Fruit fly (Drosophila melanogaster) whole organism, embryonic: Measurements from ENCODE around the gene sima.

Experiments
- Bgb ChIP-seq: fragments of 200-800 bp; sonication (Bioruptor generic); IDR thresholded peaks from 2 replicates; pipeline ENCODE4 v1.3.6; 2022; ENCODE audit warnings: missing biosample characterization, missing genetic modification characterization; ENCODE audit not compliant: partially characterized antibody
- CG10366 ChIP-seq: fragments of 200-800 bp; sonication (Bioruptor generic); IDR thresholded peaks from 2 replicates; pipeline ENCODE4 v1.3.6; 2022; ENCODE audit warnings: missing biosample characterization, missing genetic modification characterization
- CG11247 ChIP-seq: fragments of 200-800 bp; sonication (Bioruptor generic); IDR thresholded peaks from 2 replicates; pipeline ENCODE4 v1.3.6; 2022; ENCODE audit warnings: missing biosample characterization, missing genetic modification characterization
- CG11723 ChIP-seq: fragments of 200-800 bp; sonication (Bioruptor generic); optimal IDR thresholded peaks from 2 replicates; lab custom pipeline; 2017; ENCODE audit warnings: missing biosample characterization, mild to moderate bottlenecking, missing genetic modification characterization
- CG12236 ChIP-seq: fragments of 200-800 bp; sonication (Bioruptor generic); optimal IDR thresholded peaks from 2 replicates; lab custom pipeline; 2016; ENCODE audit warnings: missing biosample characterization, missing genetic modification characterization
- CG1529 ChIP-seq: fragments of 200-800 bp; sonication (Bioruptor generic); optimal IDR thresholded peaks from 3 replicates; lab custom pipeline; 2018; ENCODE audit warnings: missing biosample characterization, missing genetic modification characterization
- CG17912 ChIP-seq: fragments of 200-800 bp; sonication (Bioruptor generic); optimal IDR thresholded peaks from 2 replicates; lab custom pipeline; 2018; ENCODE audit warnings: missing biosample characterization, mild to moderate bottlenecking, missing genetic modification characterization
- CG18262 ChIP-seq: fragments of 200-800 bp; optimal IDR thresholded peaks from 3 replicates; lab custom pipeline; 2019; ENCODE audit warnings: missing biosample characterization, mild to moderate bottlenecking, missing genetic modification characterization, moderate library complexity
- CG18599 ChIP-seq: fragments of 200-800 bp; sonication (Bioruptor generic); optimal IDR thresholded peaks from 3 replicates; lab custom pipeline; 2017; ENCODE audit warnings: missing biosample characterization, missing genetic modification characterization, mild to moderate bottlenecking, moderate library complexity, missing genetic modification reagents
- CG2678 ChIP-seq: fragments of 200-800 bp; sonication (Bioruptor generic); optimal IDR thresholded peaks from 3 replicates; lab custom pipeline; 2019; ENCODE audit warnings: missing biosample characterization, mild to moderate bottlenecking, missing genetic modification characterization, moderate library complexity
- CG2712 ChIP-seq: fragments of 200-800 bp; optimal IDR thresholded peaks from 3 replicates; lab custom pipeline; 2019; ENCODE audit warnings: missing biosample characterization, mild to moderate bottlenecking, missing genetic modification characterization, moderate library complexity
- CG32767 ChIP-seq: fragments of 200-800 bp; sonication (Bioruptor generic); IDR thresholded peaks from 2 replicates; pipeline ENCODE4 v1.3.6; 2022; ENCODE audit warnings: missing biosample characterization, missing genetic modification characterization
- CG4730 ChIP-seq: fragments of 200-800 bp; sonication (Bioruptor generic); IDR thresholded peaks from 2 replicates; pipeline ENCODE4 v1.3.6; 2022; ENCODE audit warnings: missing biosample characterization, missing genetic modification characterization
- CG5180 ChIP-seq: fragments of 200-800 bp; sonication (Bioruptor generic); optimal IDR thresholded peaks from 3 replicates; lab custom pipeline; 2017; ENCODE audit warnings: missing biosample characterization, missing genetic modification characterization, mild to moderate bottlenecking, moderate library complexity, missing genetic modification reagents
- CG6791 ChIP-seq: fragments of 200-800 bp; sonication (Bioruptor generic); IDR thresholded peaks from 3 replicates; pipeline ENCODE4 v1.3.6; 2022; ENCODE audit warnings: missing biosample characterization, missing genetic modification characterization; ENCODE audit not compliant: partially characterized antibody
- CG9437 ChIP-seq: fragments of 200-800 bp; sonication (Bioruptor generic); optimal IDR thresholded peaks from 2 replicates; lab custom pipeline; 2018; ENCODE audit warnings: missing biosample characterization, mild to moderate bottlenecking, missing genetic modification characterization
- Dad ChIP-seq: fragments of 200-800 bp; sonication (Bioruptor generic); optimal IDR thresholded peaks from 3 replicates; lab custom pipeline; 2016; ENCODE audit warnings: missing biosample characterization, missing genetic modification characterization
- HLH3B ChIP-seq: fragments of 200-800 bp; sonication (Bioruptor generic); IDR thresholded peaks from 2 replicates; pipeline ENCODE4 v1.3.6; 2022; ENCODE audit warnings: missing biosample characterization, missing genetic modification characterization
- Med ChIP-seq: fragments of 200-800 bp; sonication (Bioruptor generic); peaks from one replicate; lab custom pipeline; 2016; ENCODE audit warnings: missing biosample characterization, missing genetic modification characterization, mild to moderate bottlenecking, inconsistent platforms, moderate library complexity
- Myb ChIP-seq: fragments of 200-800 bp; sonication (Bioruptor generic); optimal IDR thresholded peaks from 2 replicates; lab custom pipeline; 2016; ENCODE audit warnings: missing biosample characterization, missing genetic modification characterization
- NK7.1 ChIP-seq: fragments of 200-800 bp; sonication (Bioruptor generic); optimal IDR thresholded peaks from 3 replicates; lab custom pipeline; 2016; ENCODE audit warnings: missing biosample characterization, missing genetic modification characterization
- Nf-YC ChIP-seq: fragments of 200-800 bp; optimal IDR thresholded peaks from 3 replicates; lab custom pipeline; 2019; ENCODE audit warnings: missing biosample characterization, mild to moderate bottlenecking, missing genetic modification characterization, moderate library complexity
- Opbp ChIP-seq: fragments of 200-800 bp; sonication (Bioruptor generic); IDR thresholded peaks from 3 replicates; pipeline ENCODE4 v1.3.6; 2022; ENCODE audit warnings: missing biosample characterization, missing genetic modification characterization; ENCODE audit not compliant: partially characterized antibody
- PHDP ChIP-seq: fragments of 200-800 bp; sonication (Bioruptor generic); optimal IDR thresholded peaks from 3 replicates; lab custom pipeline; 2018; ENCODE audit warnings: missing biosample characterization, mild to moderate bottlenecking, missing genetic modification characterization, moderate library complexity
- abd-A ChIP-seq: fragments of 200-800 bp; sonication (Bioruptor generic); optimal IDR thresholded peaks from 3 replicates; lab custom pipeline; 2019; ENCODE audit warnings: missing biosample characterization, mild to moderate bottlenecking, missing genetic modification characterization, moderate library complexity
- ara ChIP-seq: fragments of 200-800 bp; sonication (Bioruptor generic); IDR thresholded peaks from 2 replicates; pipeline ENCODE4 v1.3.6; 2022; ENCODE audit warnings: missing biosample characterization, missing genetic modification characterization
- ash1 ChIP-seq: fragments of 200-800 bp; sonication (Bioruptor generic); optimal IDR thresholded peaks from 2 replicates; lab custom pipeline; 2018; ENCODE audit warnings: missing biosample characterization, mild to moderate bottlenecking, missing genetic modification characterization
- bbx ChIP-seq: fragments of 200-800 bp; sonication (Bioruptor generic); IDR thresholded peaks from 2 replicates; pipeline ENCODE4 v1.3.6; 2022; ENCODE audit warnings: missing biosample characterization, missing genetic modification characterization; ENCODE audit not compliant: partially characterized antibody
- bsh ChIP-seq, 2 experiments: fragments of 200-800 bp; sonication (Bioruptor generic); optimal IDR thresholded peaks; 2 replicates each; lab custom pipeline; 2017 to 2018; ENCODE audit warnings: mild to moderate bottlenecking in 2 of 2, missing biosample characterization in 2 of 2, missing genetic modification characterization in 2 of 2, moderate library complexity in 1 of 2
- chif ChIP-seq, 2 experiments: fragments of 200-800 bp; sonication (Bioruptor generic); optimal IDR thresholded peaks; 3 replicates each; lab custom pipeline; 2016; ENCODE audit warnings: missing biosample characterization in 2 of 2, missing genetic modification characterization in 2 of 2
- crp ChIP-seq, 2 experiments: fragments of 200-800 bp; sonication (Bioruptor generic); optimal IDR thresholded peaks; 2 replicates in 1 of 2; 3 replicates in 1 of 2; lab custom pipeline; 2017; ENCODE audit warnings: missing biosample characterization in 2 of 2, missing genetic modification characterization in 2 of 2, mild to moderate bottlenecking in 1 of 2, moderate library complexity in 1 of 2
- disco-r ChIP-seq: fragments of 200-800 bp; sonication (Bioruptor generic); optimal IDR thresholded peaks from 2 replicates; lab custom pipeline; 2016; ENCODE audit warnings: missing biosample characterization, missing genetic modification characterization
- eve ChIP-seq, 2 experiments: fragments of >200 bp; optimal IDR thresholded peaks; 2 replicates each; lab custom pipeline; 2017; ENCODE audit warnings: missing biosample characterization in 2 of 2, missing genetic modification characterization in 2 of 2
- ftz-f1 ChIP-seq: fragments of 200-800 bp; sonication (Bioruptor generic); optimal IDR thresholded peaks from 2 replicates; lab custom pipeline; 2016; ENCODE audit warnings: missing biosample characterization, missing genetic modification characterization
- fu2 ChIP-seq: fragments of 200-800 bp; sonication (Bioruptor generic); optimal IDR thresholded peaks from 2 replicates; lab custom pipeline; 2016; ENCODE audit warnings: missing biosample characterization, missing genetic modification characterization
- gem ChIP-seq: fragments of 200-800 bp; sonication (Bioruptor generic); optimal IDR thresholded peaks from 2 replicates; lab custom pipeline; 2019; ENCODE audit warnings: missing biosample characterization, mild to moderate bottlenecking, missing genetic modification characterization, moderate library complexity
- her ChIP-seq: fragments of 200-800 bp; sonication (Bioruptor generic); optimal IDR thresholded peaks from 2 replicates; lab custom pipeline; 2016; ENCODE audit warnings: missing biosample characterization, missing genetic modification characterization
- jigr1 ChIP-seq: fragments of 200-800 bp; sonication (Bioruptor generic); IDR thresholded peaks from 3 replicates; pipeline ENCODE4 v1.3.6; 2022; ENCODE audit warnings: missing biosample characterization, missing genetic modification characterization
- klu ChIP-seq: fragments of 200-800 bp; sonication (Bioruptor generic); IDR thresholded peaks from 2 replicates; pipeline ENCODE4 v1.3.6; 2022; ENCODE audit warnings: missing biosample characterization, missing genetic modification characterization
- lola ChIP-seq, 3 experiments: fragments of >200 bp in 2 of 3; fragments of 200-800 bp in 1 of 3; sonication (Bioruptor generic) in 1 of 3; optimal IDR thresholded peaks; 2 replicates each; lab custom pipeline; 2017 to 2019; ENCODE audit warnings: missing biosample characterization in 3 of 3, missing genetic modification characterization in 3 of 3, mild to moderate bottlenecking in 1 of 3, moderate library complexity in 1 of 3
- mirr ChIP-seq: fragments of 200-800 bp; sonication (Bioruptor generic); optimal IDR thresholded peaks from 3 replicates; lab custom pipeline; 2018; ENCODE audit warnings: missing biosample characterization, mild to moderate bottlenecking, missing genetic modification characterization
- sna ChIP-seq: fragments of 200-800 bp; sonication (Bioruptor generic); IDR thresholded peaks from 2 replicates; pipeline ENCODE4 v1.3.6; 2022; ENCODE audit warnings: missing biosample characterization, missing genetic modification characterization; ENCODE audit not compliant: partially characterized antibody
- stwl ChIP-seq: fragments of 200-800 bp; sonication (Bioruptor generic); optimal IDR thresholded peaks from 3 replicates; lab custom pipeline; 2018; ENCODE audit warnings: missing biosample characterization, mild to moderate bottlenecking, missing genetic modification characterization, moderate library complexity
- tin ChIP-seq: fragments of 200-800 bp; sonication (Bioruptor generic); optimal IDR thresholded peaks from 3 replicates; lab custom pipeline; 2016; ENCODE audit warnings: missing biosample characterization, missing genetic modification characterization
- toy ChIP-seq: fragments of 200-800 bp; sonication (Bioruptor generic); IDR thresholded peaks from 2 replicates; pipeline ENCODE4 v1.3.6; 2022; ENCODE audit warnings: missing biosample characterization, missing genetic modification characterization
- trem ChIP-seq: fragments of 200-800 bp; optimal IDR thresholded peaks from 3 replicates; lab custom pipeline; 2019; ENCODE audit warnings: missing biosample characterization, mild to moderate bottlenecking, missing genetic modification characterization, moderate library complexity
- trh ChIP-seq: fragments of 200-800 bp; sonication (Bioruptor generic); optimal IDR thresholded peaks from 2 replicates; lab custom pipeline; 2016; ENCODE audit warnings: missing biosample characterization, missing genetic modification characterization
- unpg ChIP-seq: fragments of 200-800 bp; sonication (Bioruptor generic); optimal IDR thresholded peaks from 3 replicates; lab custom pipeline; 2018; ENCODE audit warnings: missing biosample characterization, mild to moderate bottlenecking, missing genetic modification characterization, moderate library complexity
- wor ChIP-seq: fragments of 200-800 bp; sonication (Bioruptor generic); IDR thresholded peaks from 2 replicates; pipeline ENCODE4 v1.3.6; 2022; ENCODE audit warnings: missing biosample characterization, missing genetic modification characterization

The sima gene

dm6 chr3R:30052455-30053046 lies 5.6 kb upstream of the sima start, which contains the start of gene Jasper (continued):
- TF ChIP-seq bbx (peak; percentile 52; the same call in 1 of the 2 replicates), CG6791 (GFP tag; lab: Robert Waterston, UW) (peak; percentile 59), Nf-YC (tag; lab: Kevin White, UChicago) (peak; percentile 36), CG5180 (GFP tag; lab: Kevin White, UChicago) (no peak), CG32767 (no peak), Myb (GFP tag; lab: Kevin White, UChicago) (peak; percentile 87), tin (GFP tag; lab: Kevin White, UChicago) (no peak), unpg (no peak), trem (tag; lab: Kevin White, UChicago) (peak; percentile 81), jigr1 (no peak), disco-r (no peak), CG1529 (GFP tag; lab: Kevin White, UChicago) (no peak), mirr (GFP tag; lab: Kevin White, UChicago) (no peak), eve (GFP tag; optimal IDR thresholded peaks at IDR 0.05; lab: Kevin White, UChicago) (no peak), chif (GFP tag; optimal IDR thresholded peaks at IDR 0.05; lab: Kevin White, UChicago) (peak in 1 of 2 experiments; percentile 24), CG17912 (GFP tag; lab: Kevin White, UChicago) (peak; percentile 60), Bgb (GFP tag; lab: Robert Waterston, UW) (peak; percentile 68), lola (GFP tag; optimal IDR thresholded peaks at IDR 0.05; lab: Kevin White, UChicago) (no peak), abd-A (tag; lab: Kevin White, UChicago) (peak; percentile 60), gem (tag; lab: Kevin White, UChicago) (peak; percentile 2), ash1 (GFP tag; lab: Kevin White, UChicago) (no peak), CG4730 (GFP tag; lab: Robert Waterston, UW) (no peak), ara (no peak), fu2 (GFP tag; lab: Kevin White, UChicago) (no peak), CG18262 (tag; lab: Kevin White, UChicago) (peak; percentile 9), Dad (peak; percentile 1), PHDP (tag; lab: Kevin White, UChicago) (no peak), bsh (GFP tag; optimal IDR thresholded peaks at IDR 0.05; lab: Kevin White, UChicago) (no peak), Opbp (GFP tag; lab: Robert Waterston, UW) (peak; percentile 68; the same call in 2 of the 3 replicates), trh (GFP tag; lab: Kevin White, UChicago) (no peak), CG11723 (GFP tag; lab: Kevin White, UChicago) (no peak), ftz-f1 (GFP tag; lab: Kevin White, UChicago) (peak; percentile 16), crp (GFP tag; optimal IDR thresholded peaks at IDR 0.05; lab: Kevin White, UChicago) (no peak), CG11247 (GFP tag; lab: Robert Waterston, UW) (no peak), CG9437 (GFP tag; lab: Kevin White, UChicago) (no peak), CG2678 (no peak), stwl (tag; lab: Kevin White, UChicago) (peak; percentile 61), her (GFP tag; lab: Kevin White, UChicago) (peak; percentile 100), klu (no peak), wor (GFP tag; lab: Robert Waterston, UW) (no peak), CG12236 (GFP tag; lab: Kevin White, UChicago) (no peak), CG18599 (GFP tag; lab: Kevin White, UChicago) (peak; percentile 12), NK7.1 (GFP tag; lab: Kevin White, UChicago) (peak; percentile 24), HLH3B (GFP tag; lab: Robert Waterston, UW) (no peak), CG10366 (GFP tag; lab: Robert Waterston, UW) (no peak), toy (no peak), Med (peak; percentile 95), sna (GFP tag; lab: Robert Waterston, UW) (no peak), CG2712 (tag; lab: Kevin White, UChicago) (peak; percentile 63)
